Worm (Caenorhabditis elegans): ENCODE measurements around the gene C07A9.9.

C07A9.9 gene

DNA sequence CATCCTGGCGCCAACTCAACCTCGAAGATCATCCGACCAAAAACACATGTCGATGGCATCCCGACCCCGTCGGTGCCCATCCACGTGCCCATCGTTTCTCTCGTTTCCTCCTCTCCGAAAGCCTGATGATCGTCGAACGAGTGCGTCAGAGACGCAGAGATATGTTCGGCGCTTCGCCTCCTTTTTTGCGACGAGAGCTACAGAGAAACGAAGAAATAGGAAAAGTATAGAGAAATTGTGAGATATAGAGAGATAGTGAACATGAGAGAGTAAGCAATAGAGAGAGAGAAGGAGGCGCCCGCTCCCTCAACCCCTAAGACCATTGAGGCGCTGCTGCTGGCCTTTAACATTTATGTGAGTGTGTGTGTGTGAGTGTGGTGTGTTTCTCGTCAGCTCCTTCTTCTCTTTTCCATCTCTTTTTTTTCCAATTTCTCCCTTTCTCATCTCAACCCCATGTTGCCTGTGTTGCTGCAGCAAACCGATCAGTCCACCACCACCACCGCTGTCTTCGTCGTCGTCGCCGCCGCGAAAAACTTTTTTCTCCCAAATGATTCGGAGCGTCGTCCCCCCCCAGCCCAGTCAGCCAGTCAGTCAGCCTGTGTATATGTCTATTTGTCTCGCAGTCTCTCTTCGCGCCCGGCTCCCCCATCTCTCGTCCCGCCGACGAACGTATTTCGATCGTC is 48.2 kb downstream of the C07A9.9 start, which contains the start of gene hlh-11 (continued):
- TF ChIP-seq rnt-1 (tag; optimal IDR thresholded peaks at IDR 0.05) (peak; percentile 93), unc-98 (GFP tag; IDR thresholded peaks at IDR 0.05) (no peak), lir-3 (tag; optimal IDR thresholded peaks at IDR 0.05; ENCODE audit: poor library complexity) (peak; percentile 90), mdl-1 (tag; optimal IDR thresholded peaks at IDR 0.05) (peak; percentile 86 to 99), ets-5 (GFP tag; IDR thresholded peaks at IDR 0.05) (no peak), lin-13 (GFP tag; optimal IDR thresholded peaks at IDR 0.05) (peak; percentile 81), aly-2 (tag; optimal IDR thresholded peaks at IDR 0.05) (peak; percentile 33), sox-4 (tag; optimal IDR thresholded peaks at IDR 0.05) (peak; percentile 59), lin-39 (tag; optimal IDR thresholded peaks at IDR 0.05) (peak; percentile 2), aha-1 (tag; optimal IDR thresholded peaks at IDR 0.05) (peak; percentile 41), vab-15 (tag; optimal IDR thresholded peaks at IDR 0.05) (no peak), elt-3 (tag; optimal IDR thresholded peaks at IDR 0.05) (peak in 4 of 6 experiments; percentile 40 to 75 (median 55)), sup-37 (GFP tag; optimal IDR thresholded peaks at IDR 0.05) (peak; percentile 59), nhr-11 (tag; optimal IDR thresholded peaks at IDR 0.05) (peak; percentile 79), ceh-8 (GFP tag; optimal IDR thresholded peaks at IDR 0.05) (peak; percentile 47), unc-62 (GFP tag; optimal IDR thresholded peaks at IDR 0.05) (no peak), grh-1 (GFP tag; IDR thresholded peaks at IDR 0.05) (peak; percentile 28), swsn-7 (tag; optimal IDR thresholded peaks at IDR 0.05) (peak; percentile 95), ceh-82 (tag; optimal IDR thresholded peaks at IDR 0.05) (peak; percentile 51 to 81 (median 70)), fos-1 (tag; optimal IDR thresholded peaks at IDR 0.05) (peak; percentile 58), C34B4.2 (tag; optimal IDR thresholded peaks at IDR 0.05) (no peak), nhr-47 (tag; optimal IDR thresholded peaks at IDR 0.05) (peak; percentile 93), egl-13 (tag; optimal IDR thresholded peaks at IDR 0.05) (peak; percentile 51), jun-1 (tag; optimal IDR thresholded peaks at IDR 0.05) (peak; percentile 88), mab-9 (GFP tag; IDR thresholded peaks at IDR 0.05) (peak; percentile 28), lin-15B (tag; optimal IDR thresholded peaks at IDR 0.05) (peak; percentile 38), sptf-1 (tag; optimal IDR thresholded peaks at IDR 0.05) (no peak), ztf-11 (tag; optimal IDR thresholded peaks at IDR 0.05) (peak in 1 of 2 experiments; percentile 68), nhr-90 (tag; optimal IDR thresholded peaks at IDR 0.05; ENCODE audit: poor library complexity) (peak; percentile 85), dpl-1 (GFP tag; optimal IDR thresholded peaks at IDR 0.05) (peak; percentile 57 to 68 (median 67)), hpl-2 (GFP tag; optimal IDR thresholded peaks at IDR 0.05) (no peak), isw-1 (GFP tag; IDR thresholded peaks at IDR 0.05) (peak; percentile 65), fkh-8 (tag; optimal IDR thresholded peaks at IDR 0.05) (peak; percentile 90), nhr-12 (tag; optimal IDR thresholded peaks at IDR 0.05) (no peak), lin-35 (GFP tag; optimal IDR thresholded peaks at IDR 0.05) (peak; percentile 69 to 71), unc-30 (tag; optimal IDR thresholded peaks at IDR 0.05) (no peak), hlh-4 (tag; optimal IDR thresholded peaks at IDR 0.05) (no peak), efl-3 (GFP tag; optimal IDR thresholded peaks at IDR 0.05) (no peak), nhr-237 (tag; optimal IDR thresholded peaks at IDR 0.05) (peak; percentile 39), ceh-63 (GFP tag; optimal IDR thresholded peaks at IDR 0.05) (no peak), zip-4 (GFP tag; optimal IDR thresholded peaks at IDR 0.05) (peak; percentile 44), mef-2 (tag; optimal IDR thresholded peaks at IDR 0.05) (peak; percentile 59), elt-2 (tag; optimal IDR thresholded peaks at IDR 0.05) (peak; percentile 65), egl-27 (tag; optimal IDR thresholded peaks at IDR 0.05) (peak; percentile 67 to 94), ceh-88 (GFP tag; IDR thresholded peaks at IDR 0.05) (peak; percentile 77), pax-3 (tag; optimal IDR thresholded peaks at IDR 0.05) (peak; percentile 55)
